Fruit fly (Drosophila melanogaster) whole organism, embryonic: ENCODE data around the gene pot.
A peak's percentile ranks its signal among the peaks of the same experiment; 100 is the strongest.

Experiments used
- Abd-B ChIP-seq: fragments of 200-800 bp; sonication (Bioruptor generic); optimal IDR thresholded peaks from 2 replicates; lab custom pipeline; 2018; ENCODE audit warnings: missing biosample characterization, mild to moderate bottlenecking, missing genetic modification characterization, moderate library complexity
- CG1024 ChIP-seq: fragments of 200-800 bp; sonication (Bioruptor generic); IDR thresholded peaks from 2 replicates; pipeline ENCODE4 v1.3.6; 2022; ENCODE audit warnings: missing biosample characterization, missing genetic modification characterization
- CG10565 ChIP-seq: fragments of 200-800 bp; sonication (Bioruptor generic); optimal IDR thresholded peaks from 3 replicates; lab custom pipeline; 2016; ENCODE audit warnings: missing biosample characterization, mild to moderate bottlenecking, missing genetic modification characterization
- CG11085 ChIP-seq: fragments of 200-800 bp; sonication (Bioruptor generic); IDR thresholded peaks from 2 replicates; pipeline ENCODE4 v1.3.6; 2022; ENCODE audit warnings: missing biosample characterization, missing genetic modification characterization
- CG11504 ChIP-seq: fragments of 200-800 bp; sonication (Bioruptor generic); optimal IDR thresholded peaks from 3 replicates; lab custom pipeline; 2019; ENCODE audit warnings: missing biosample characterization, mild to moderate bottlenecking, missing genetic modification characterization, moderate library complexity
- CG12071 ChIP-seq: fragments of 200-800 bp; sonication (Bioruptor generic); optimal IDR thresholded peaks from 3 replicates; lab custom pipeline; 2018; ENCODE audit warnings: missing biosample characterization, mild to moderate bottlenecking, missing genetic modification characterization
- CG1792 ChIP-seq: fragments of 200-800 bp; sonication (Bioruptor generic); optimal IDR thresholded peaks from 2 replicates; lab custom pipeline; 2016; ENCODE audit warnings: missing biosample characterization, missing genetic modification characterization
- CG1832 ChIP-seq: fragments of 200-800 bp; sonication (Bioruptor generic); optimal IDR thresholded peaks from 2 replicates; lab custom pipeline; 2017; ENCODE audit warnings: missing biosample characterization, mild to moderate bottlenecking, missing genetic modification characterization, inconsistent platforms
- CG31441 ChIP-seq: fragments of 200-800 bp; sonication (Bioruptor generic); IDR thresholded peaks from 2 replicates; pipeline ENCODE4 v1.3.6; 2022; ENCODE audit warnings: missing biosample characterization, missing genetic modification characterization
- CG3995 ChIP-seq: fragments of 200-800 bp; sonication (Bioruptor generic); optimal IDR thresholded peaks from 3 replicates; lab custom pipeline; 2016; ENCODE audit warnings: missing biosample characterization, missing genetic modification characterization
- CG4328 ChIP-seq: fragments of 200-800 bp; sonication (Bioruptor generic); optimal IDR thresholded peaks from 3 replicates; lab custom pipeline; 2017; ENCODE audit warnings: missing biosample characterization, missing genetic modification reagents, missing genetic modification characterization
- CG4404 ChIP-seq: fragments of 200-800 bp; sonication (Bioruptor generic); IDR thresholded peaks from 2 replicates; pipeline ENCODE4 v1.3.6; 2022; ENCODE audit warnings: missing biosample characterization, missing genetic modification characterization
- CG7556 ChIP-seq: fragments of 200-800 bp; sonication (Bioruptor generic); optimal IDR thresholded peaks from 2 replicates; lab custom pipeline; 2017; ENCODE audit warnings: missing biosample characterization, mild to moderate bottlenecking, missing genetic modification characterization
- CG8478 ChIP-seq: fragments of >200 bp; optimal IDR thresholded peaks from 2 replicates; lab custom pipeline; 2018
- CG8924 ChIP-seq: fragments of 200-800 bp; optimal IDR thresholded peaks from 3 replicates; lab custom pipeline; 2019; ENCODE audit warnings: missing biosample characterization, mild to moderate bottlenecking, missing genetic modification characterization, moderate library complexity
- CG9817 ChIP-seq: fragments of 200-800 bp; sonication (Bioruptor generic); optimal IDR thresholded peaks from 2 replicates; lab custom pipeline; 2018; ENCODE audit warnings: missing biosample characterization, mild to moderate bottlenecking, missing genetic modification characterization, moderate library complexity
- Chrac-16 ChIP-seq: fragments of 200-800 bp; sonication (Bioruptor generic); optimal IDR thresholded peaks from 3 replicates; lab custom pipeline; 2016; ENCODE audit warnings: missing biosample characterization, missing genetic modification characterization
- D19A ChIP-seq: fragments of 200-800 bp; optimal IDR thresholded peaks from 3 replicates; lab custom pipeline; 2019; ENCODE audit warnings: missing biosample characterization, mild to moderate bottlenecking, missing genetic modification characterization, moderate library complexity
- E2f1 ChIP-seq: fragments of 200-800 bp; sonication (Bioruptor generic); IDR thresholded peaks from 2 replicates; pipeline ENCODE4 v1.3.6; 2022; ENCODE audit warnings: missing biosample characterization, missing genetic modification characterization
- Eip74EF ChIP-seq, 2 experiments: fragments of 200-800 bp in 1 of 2; fragments of >200 bp in 1 of 2; sonication (Bioruptor generic) in 1 of 2; optimal IDR thresholded peaks; 2 replicates each; lab custom pipeline; 2017 to 2019; ENCODE audit warnings: missing biosample characterization in 2 of 2, missing genetic modification characterization in 2 of 2, mild to moderate bottlenecking in 1 of 2, moderate library complexity in 1 of 2
- HLH54F ChIP-seq: fragments of 200-800 bp; sonication (Bioruptor generic); optimal IDR thresholded peaks from 3 replicates; lab custom pipeline; 2016; ENCODE audit warnings: missing biosample characterization, missing genetic modification characterization
- Hey ChIP-seq: fragments of 200-800 bp; sonication (Bioruptor generic); optimal IDR thresholded peaks from 3 replicates; lab custom pipeline; 2018; ENCODE audit warnings: missing biosample characterization, mild to moderate bottlenecking, missing genetic modification characterization
- HmgD ChIP-seq: fragments of 200-800 bp; sonication (Bioruptor generic); optimal IDR thresholded peaks from 3 replicates; lab custom pipeline; 2016; ENCODE audit warnings: missing biosample characterization, missing genetic modification characterization
- Hmx ChIP-seq: fragments of 200-800 bp; sonication (Bioruptor generic); optimal IDR thresholded peaks from 2 replicates; lab custom pipeline; 2016; ENCODE audit warnings: missing biosample characterization, missing genetic modification characterization
- Med ChIP-seq: fragments of 200-800 bp; sonication (Bioruptor generic); peaks from one replicate; lab custom pipeline; 2016; ENCODE audit warnings: missing biosample characterization, missing genetic modification characterization, mild to moderate bottlenecking, inconsistent platforms, moderate library complexity
- Pdp1 ChIP-seq, 2 experiments: fragments of 200-800 bp; sonication (Bioruptor generic); optimal IDR thresholded peaks; 3 replicates each; lab custom pipeline; 2016; ENCODE audit warnings: missing biosample characterization in 2 of 2, missing genetic modification characterization in 2 of 2, mild to moderate bottlenecking in 1 of 2, moderate library complexity in 1 of 2
- Sox102F ChIP-seq: fragments of 200-800 bp; sonication (Bioruptor generic); optimal IDR thresholded peaks from 2 replicates; lab custom pipeline; 2018; ENCODE audit warnings: missing biosample characterization, mild to moderate bottlenecking, missing genetic modification characterization, moderate library complexity
- TFAM ChIP-seq: fragments of 200-800 bp; sonication (Bioruptor generic); optimal IDR thresholded peaks from 2 replicates; lab custom pipeline; 2017; ENCODE audit warnings: missing biosample characterization, missing genetic modification characterization, inconsistent platforms
- Usf ChIP-seq: fragments of 200-800 bp; sonication (Bioruptor generic); optimal IDR thresholded peaks from 2 replicates; lab custom pipeline; 2017; ENCODE audit warnings: missing genotype, missing biosample characterization, missing genetic modification characterization
- Xrp1 ChIP-seq: fragments of 200-800 bp; sonication (Bioruptor generic); IDR thresholded peaks from 2 replicates; pipeline ENCODE4 v1.3.6; 2022; ENCODE audit warnings: missing biosample characterization, missing genetic modification characterization
- cas ChIP-seq: fragments of 200-800 bp; sonication (Bioruptor generic); IDR thresholded peaks from 2 replicates; pipeline ENCODE4 v1.3.6; 2022; ENCODE audit warnings: missing biosample characterization, missing genetic modification characterization
- chif ChIP-seq, 2 experiments: fragments of 200-800 bp; sonication (Bioruptor generic); optimal IDR thresholded peaks; 3 replicates each; lab custom pipeline; 2016; ENCODE audit warnings: missing biosample characterization in 2 of 2, missing genetic modification characterization in 2 of 2
- croc ChIP-seq: fragments of 200-800 bp; sonication (Bioruptor generic); conservative IDR thresholded peaks from 3 replicates; pipeline ENCODE4 v1.3.6; 2022; ENCODE audit warnings: missing biosample characterization, missing genetic modification characterization
- grn ChIP-seq: fragments of 200-800 bp; sonication (Bioruptor generic); optimal IDR thresholded peaks from 3 replicates; lab custom pipeline; 2017; ENCODE audit warnings: missing biosample characterization, missing genetic modification characterization
- gro ChIP-seq: fragments of 200-800 bp; sonication (Bioruptor generic); optimal IDR thresholded peaks from 2 replicates; lab custom pipeline; 2016; ENCODE audit warnings: missing biosample characterization, missing genetic modification characterization
- jigr1 ChIP-seq: fragments of 200-800 bp; sonication (Bioruptor generic); IDR thresholded peaks from 3 replicates; pipeline ENCODE4 v1.3.6; 2022; ENCODE audit warnings: missing biosample characterization, missing genetic modification characterization
- kay ChIP-seq: fragments of 200-800 bp; sonication (Bioruptor generic); optimal IDR thresholded peaks from 2 replicates; lab custom pipeline; 2016; ENCODE audit warnings: missing biosample characterization, missing genetic modification characterization
- kni ChIP-seq: fragments of 200-800 bp; sonication (Bioruptor generic); optimal IDR thresholded peaks from 3 replicates; lab custom pipeline; 2017; ENCODE audit warnings: mild to moderate bottlenecking, missing biosample characterization, missing genetic modification reagents, missing genetic modification characterization
- lilli ChIP-seq: fragments of 200-800 bp; sonication (Bioruptor generic); optimal IDR thresholded peaks from 3 replicates; lab custom pipeline; 2016; ENCODE audit warnings: missing biosample characterization, missing genetic modification characterization
- oc ChIP-seq: fragments of 200-800 bp; sonication (Bioruptor generic); optimal IDR thresholded peaks from 2 replicates; lab custom pipeline; 2018; ENCODE audit warnings: missing biosample characterization, mild to moderate bottlenecking, missing genetic modification characterization, moderate library complexity
- otp ChIP-seq: fragments of 200-800 bp; sonication (Bioruptor generic); IDR thresholded peaks from 3 replicates; pipeline ENCODE4, ENCODE4 v1.3.6; 2022; ENCODE audit warnings: missing biosample characterization, missing genetic modification characterization
- pum ChIP-seq: fragments of 200-800 bp; sonication (Bioruptor generic); optimal IDR thresholded peaks from 2 replicates; lab custom pipeline; 2016; ENCODE audit warnings: missing biosample characterization, missing genetic modification characterization
- ranshi ChIP-seq: fragments of 200-800 bp; sonication (Bioruptor generic); IDR thresholded peaks from 2 replicates; pipeline ENCODE4 v1.3.6; 2022; ENCODE audit warnings: missing biosample characterization, missing genetic modification characterization
- scrt ChIP-seq: fragments of 200-800 bp; sonication (Bioruptor generic); optimal IDR thresholded peaks from 2 replicates; lab custom pipeline; 2018; ENCODE audit warnings: missing biosample characterization, mild to moderate bottlenecking, missing genetic modification characterization, moderate library complexity
- sens-2 ChIP-seq: fragments of 200-800 bp; sonication (Bioruptor generic); IDR thresholded peaks from 2 replicates; pipeline ENCODE4 v1.3.6; 2022; ENCODE audit warnings: missing biosample characterization, missing genetic modification characterization
- seq ChIP-seq: fragments of 200-800 bp; sonication (Bioruptor generic); IDR thresholded peaks from 2 replicates; pipeline ENCODE4 v1.3.6; 2022; ENCODE audit warnings: missing biosample characterization, missing genetic modification characterization
- shn ChIP-seq: fragments of 200-800 bp; sonication (Bioruptor generic); optimal IDR thresholded peaks from 3 replicates; lab custom pipeline; 2016; ENCODE audit warnings: missing biosample characterization, missing genetic modification characterization
- slp2 ChIP-seq: fragments of 200-800 bp; sonication (Bioruptor generic); optimal IDR thresholded peaks from 2 replicates; lab custom pipeline; 2016; ENCODE audit warnings: missing biosample characterization, missing genetic modification characterization
- stc ChIP-seq: fragments of 200-800 bp; sonication (Bioruptor generic); IDR thresholded peaks from 2 replicates; pipeline ENCODE4 v1.3.6; 2022; ENCODE audit warnings: missing biosample characterization, missing genetic modification characterization
- tgo ChIP-seq: fragments of 200-800 bp; sonication (Bioruptor generic); IDR thresholded peaks from 3 replicates; pipeline ENCODE4 v1.3.6; 2022; ENCODE audit warnings: missing biosample characterization, missing genetic modification characterization
- toy ChIP-seq: fragments of 200-800 bp; sonication (Bioruptor generic); IDR thresholded peaks from 2 replicates; pipeline ENCODE4 v1.3.6; 2022; ENCODE audit warnings: missing biosample characterization, missing genetic modification characterization
- usp ChIP-seq: fragments of >200 bp; optimal IDR thresholded peaks from 2 replicates; lab custom pipeline; 2017; ENCODE audit warnings: missing biosample characterization, missing genetic modification characterization
- zf30C ChIP-seq: fragments of 200-800 bp; sonication (Bioruptor generic); optimal IDR thresholded peaks from 3 replicates; lab custom pipeline; 2018; ENCODE audit warnings: missing biosample characterization, mild to moderate bottlenecking, missing genetic modification characterization

pot gene

DNA sequence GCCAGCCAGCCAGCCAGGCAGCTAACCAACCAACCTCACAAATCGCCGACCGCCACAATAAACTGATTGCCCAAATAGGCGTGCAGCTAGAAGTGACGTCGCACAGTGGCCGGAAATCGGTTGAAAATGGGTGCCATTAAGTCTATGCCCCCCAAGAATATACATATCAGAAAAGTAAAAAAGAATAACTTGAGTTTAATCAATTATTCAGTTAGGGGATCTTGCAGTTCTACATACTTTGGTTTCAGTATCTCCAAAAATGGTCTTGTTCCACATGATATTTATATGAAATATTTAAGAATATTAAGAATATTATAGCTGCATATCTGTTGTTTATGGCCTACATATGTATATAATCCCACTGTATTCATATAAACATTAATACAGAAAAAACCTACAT, 31.7 kb downstream of the pot start:
- no peak for TF ChIP-seq E2f1
- TF ChIP-seq tgo (GFP tag; lab: Robert Waterston, UW) = no peak
- TF ChIP-seq Usf (GFP tag; lab: Kevin White, UChicago) = no peak
- no peak for TF ChIP-seq jigr1 (GFP tag; lab: Robert Waterston, UW)
- TF ChIP-seq CG1832 (GFP tag; lab: Kevin White, UChicago) = no peak
- TF ChIP-seq TFAM = no peak
- TF ChIP-seq seq (GFP tag; lab: Robert Waterston, UW) = 0 out of 2 replicates have a peak, but pooled peaks have one; percentile 14
- peak; percentile 42 for TF ChIP-seq D19A
- no peak for TF ChIP-seq HmgD (GFP tag; lab: Kevin White, UChicago)
- TF ChIP-seq HLH54F (GFP tag; lab: Kevin White, UChicago) = no peak
- TF ChIP-seq cas (GFP tag; lab: Robert Waterston, UW) = no peak
- no peak for TF ChIP-seq grn
- TF ChIP-seq CG8478 (lab: Kevin White, UChicago) = no peak
- peak; percentile 53 for TF ChIP-seq CG7556 (GFP tag; lab: Kevin White, UChicago)
- peak; percentile 54 for TF ChIP-seq CG9817 (tag; lab: Kevin White, UChicago)
- no peak for TF ChIP-seq stc (GFP tag; lab: Robert Waterston, UW)
- peak; percentile 73 for TF ChIP-seq Med (GFP tag; lab: Kevin White, UChicago)
- no peak for TF ChIP-seq Hmx
- no peak for TF ChIP-seq Pdp1 (GFP tag; optimal IDR thresholded peaks at IDR 0.05; lab: Kevin White, UChicago)
- TF ChIP-seq Eip74EF (GFP tag; optimal IDR thresholded peaks at IDR 0.05; lab: Kevin White, UChicago) = no peak
- 0 out of 2 replicates have a peak, but pooled peaks have one; percentile 33 for TF ChIP-seq CG31441 (GFP tag; lab: Robert Waterston, UW)
- TF ChIP-seq oc (tag; lab: Kevin White, UChicago) = no peak
- TF ChIP-seq CG10565 = no peak
- TF ChIP-seq CG11085 (GFP tag; lab: Robert Waterston, UW) = no peak
- TF ChIP-seq CG1792 (GFP tag; lab: Kevin White, UChicago) = no peak
- TF ChIP-seq CG3995 = no peak
- no peak for TF ChIP-seq CG1024 (GFP tag; lab: Robert Waterston, UW)
- no peak for TF ChIP-seq chif (GFP tag; optimal IDR thresholded peaks at IDR 0.05; lab: Kevin White, UChicago)
- TF ChIP-seq CG12071 (GFP tag; lab: Kevin White, UChicago) = no peak
- TF ChIP-seq Hey (tag; lab: Kevin White, UChicago) = peak; percentile 2
- TF ChIP-seq toy (GFP tag; lab: Robert Waterston, UW) = no peak
- TF ChIP-seq zf30C (GFP tag; lab: Kevin White, UChicago) = no peak
- TF ChIP-seq scrt = no peak
- no peak for TF ChIP-seq kni (GFP tag; lab: Kevin White, UChicago)
- TF ChIP-seq Abd-B = peak; percentile 43
- peak; percentile 15 for TF ChIP-seq Chrac-16 (GFP tag; lab: Kevin White, UChicago)
- TF ChIP-seq usp = no peak
- no peak for TF ChIP-seq gro
- peak; percentile 41; the same call in 1 of the 2 replicates for TF ChIP-seq ranshi (GFP tag; lab: Robert Waterston, UW)
- no peak for TF ChIP-seq kay (GFP tag; lab: Kevin White, UChicago)
- TF ChIP-seq Sox102F (GFP tag; lab: Kevin White, UChicago) = peak; percentile 44
- TF ChIP-seq otp = no peak
- peak; percentile 50 for TF ChIP-seq CG8924
- TF ChIP-seq shn (GFP tag; lab: Kevin White, UChicago) = no peak
- TF ChIP-seq sens-2 (GFP tag; lab: Robert Waterston, UW) = no peak
- TF ChIP-seq slp2 (GFP tag; lab: Kevin White, UChicago) = no peak
- TF ChIP-seq CG11504 (tag; lab: Kevin White, UChicago) = no peak
- TF ChIP-seq croc (GFP tag; lab: Robert Waterston, UW) = no peak
- no peak for TF ChIP-seq pum
- TF ChIP-seq CG4404 (GFP tag; lab: Robert Waterston, UW) = no peak
- TF ChIP-seq CG4328 (GFP tag; lab: Kevin White, UChicago) = peak; percentile 46
- no peak for TF ChIP-seq lilli (GFP tag; lab: Kevin White, UChicago)
- peak; percentile 48; the same call in 1 of the 2 replicates for TF ChIP-seq Xrp1 (GFP tag; lab: Robert Waterston, UW)
